Fruit fly (Drosophila melanogaster) whole organism, embryonic: Measurements from ENCODE around the gene CG2889.

Source experiments
- Adf1 ChIP-seq: fragments of 200-800 bp; sonication (Bioruptor generic); IDR thresholded peaks from 2 replicates; pipeline ENCODE4 v1.3.6; 2022; ENCODE audit warnings: missing biosample characterization, missing genetic modification characterization
- Aef1 ChIP-seq: fragments of 200-800 bp; sonication (Bioruptor generic); IDR thresholded peaks from 3 replicates; pipeline ENCODE4 v1.3.6; 2022; ENCODE audit warnings: missing biosample characterization, missing genetic modification characterization
- CG11696 ChIP-seq: fragments of 200-800 bp; sonication (Bioruptor generic); IDR thresholded peaks from 2 replicates; pipeline ENCODE4 v1.3.6; 2022; ENCODE audit warnings: missing biosample characterization, missing genetic modification characterization
- CG12104 ChIP-seq: fragments of 200-800 bp; sonication (Bioruptor generic); optimal IDR thresholded peaks from 3 replicates; lab custom pipeline; 2016; ENCODE audit warnings: missing biosample characterization, missing genetic modification characterization
- CG12219 ChIP-seq: fragments of 200-800 bp; sonication (Bioruptor generic); optimal IDR thresholded peaks from 3 replicates; lab custom pipeline; 2018; ENCODE audit warnings: missing biosample characterization, mild to moderate bottlenecking, missing genetic modification characterization
- CG1233 ChIP-seq: fragments of 200-800 bp; sonication (Bioruptor generic); optimal IDR thresholded peaks from 4 replicates; lab custom pipeline; 2018; ENCODE audit warnings: missing biosample characterization, mild to moderate bottlenecking, missing genetic modification characterization
- CG15696 ChIP-seq: fragments of 200-800 bp; sonication (Bioruptor generic); optimal IDR thresholded peaks from 2 replicates; lab custom pipeline; 2019; ENCODE audit warnings: missing biosample characterization, mild to moderate bottlenecking, missing genetic modification characterization, moderate library complexity
- CG17912 ChIP-seq: fragments of 200-800 bp; sonication (Bioruptor generic); optimal IDR thresholded peaks from 2 replicates; lab custom pipeline; 2018; ENCODE audit warnings: missing biosample characterization, mild to moderate bottlenecking, missing genetic modification characterization
- CG30403 ChIP-seq: fragments of 200-800 bp; sonication (Bioruptor generic); optimal IDR thresholded peaks from 3 replicates; lab custom pipeline; 2016; ENCODE audit warnings: missing biosample characterization, missing genetic modification characterization
- CG30431 ChIP-seq: fragments of 200-800 bp; sonication (Bioruptor generic); optimal IDR thresholded peaks from 2 replicates; lab custom pipeline; 2017; ENCODE audit warnings: missing biosample characterization, missing genetic modification characterization
- CG32772 ChIP-seq: fragments of 200-800 bp; sonication (Bioruptor generic); IDR thresholded peaks from 2 replicates; pipeline ENCODE4 v1.3.6; 2022; ENCODE audit warnings: missing biosample characterization, missing genetic modification characterization
- CG3407 ChIP-seq: fragments of 200-800 bp; sonication (Bioruptor generic); optimal IDR thresholded peaks from 2 replicates; lab custom pipeline; 2018; ENCODE audit warnings: missing biosample characterization, mild to moderate bottlenecking, missing genetic modification characterization
- CG3726 ChIP-seq: fragments of 200-800 bp; sonication (Bioruptor generic); IDR thresholded peaks from 3 replicates; pipeline ENCODE4, ENCODE4 v1.3.6; 2022; ENCODE audit warnings: missing biosample characterization, missing genetic modification characterization
- CG6272 ChIP-seq: fragments of 200-800 bp; sonication (Bioruptor generic); IDR thresholded peaks from 2 replicates; pipeline ENCODE4 v1.3.6; 2022; ENCODE audit warnings: missing biosample characterization, missing genetic modification characterization
- CG7271 ChIP-seq: fragments of 200-800 bp; sonication (Bioruptor generic); optimal IDR thresholded peaks from 2 replicates; lab custom pipeline; 2018; ENCODE audit warnings: missing biosample characterization, mild to moderate bottlenecking, missing genetic modification characterization, moderate library complexity
- CG8290 ChIP-seq, 3 experiments: fragments of 200-800 bp; sonication (Bioruptor generic); optimal IDR thresholded peaks; 2 replicates each; lab custom pipeline; 2016 to 2019; ENCODE audit warnings: missing biosample characterization in 3 of 3, missing genetic modification characterization in 3 of 3, mild to moderate bottlenecking in 2 of 3, moderate library complexity in 1 of 3
- CG9215 ChIP-seq: fragments of 200-800 bp; sonication (Bioruptor generic); IDR thresholded peaks from 2 replicates; pipeline ENCODE4 v1.3.6; 2022; ENCODE audit warnings: missing biosample characterization, missing genetic modification characterization
- CG9609 ChIP-seq: fragments of 200-800 bp; sonication (Bioruptor generic); optimal IDR thresholded peaks from 3 replicates; lab custom pipeline; 2016; ENCODE audit warnings: missing biosample characterization, missing genetic modification characterization
- Drgx ChIP-seq: fragments of 200-800 bp; sonication (Bioruptor generic); IDR thresholded peaks from 2 replicates; pipeline ENCODE4 v1.3.6; 2022; ENCODE audit warnings: missing biosample characterization, missing genetic modification characterization
- Eip74EF ChIP-seq, 2 experiments: fragments of 200-800 bp in 1 of 2; fragments of >200 bp in 1 of 2; sonication (Bioruptor generic) in 1 of 2; optimal IDR thresholded peaks; 2 replicates each; lab custom pipeline; 2017 to 2019; ENCODE audit warnings: missing biosample characterization in 2 of 2, missing genetic modification characterization in 2 of 2, mild to moderate bottlenecking in 1 of 2, moderate library complexity in 1 of 2
- Gug ChIP-seq: fragments of 200-800 bp; sonication (Bioruptor generic); IDR thresholded peaks from 4 replicates; pipeline ENCODE4 v1.3.6; 2022; ENCODE audit warnings: missing biosample characterization, missing genetic modification characterization
- HHEX ChIP-seq: fragments of 200-800 bp; sonication (Bioruptor generic); optimal IDR thresholded peaks from 3 replicates; lab custom pipeline; 2017; ENCODE audit warnings: missing biosample characterization, mild to moderate bottlenecking, missing genetic modification characterization, missing genetic modification reagents
- HmgD ChIP-seq: fragments of 200-800 bp; sonication (Bioruptor generic); optimal IDR thresholded peaks from 3 replicates; lab custom pipeline; 2016; ENCODE audit warnings: missing biosample characterization, missing genetic modification characterization
- Hr39 ChIP-seq: fragments of >200 bp; optimal IDR thresholded peaks from 2 replicates; lab custom pipeline; 2017
- Med ChIP-seq: fragments of 200-800 bp; sonication (Bioruptor generic); peaks from one replicate; lab custom pipeline; 2016; ENCODE audit warnings: missing biosample characterization, missing genetic modification characterization, mild to moderate bottlenecking, inconsistent platforms, moderate library complexity
- Myb ChIP-seq: fragments of 200-800 bp; sonication (Bioruptor generic); optimal IDR thresholded peaks from 2 replicates; lab custom pipeline; 2016; ENCODE audit warnings: missing biosample characterization, missing genetic modification characterization
- Oli ChIP-seq: fragments of 200-800 bp; sonication (Bioruptor generic); optimal IDR thresholded peaks from 2 replicates; lab custom pipeline; 2018; ENCODE audit warnings: missing biosample characterization, mild to moderate bottlenecking, missing genetic modification characterization, moderate library complexity
- Opbp ChIP-seq: fragments of 200-800 bp; sonication (Bioruptor generic); IDR thresholded peaks from 3 replicates; pipeline ENCODE4 v1.3.6; 2022; ENCODE audit warnings: missing biosample characterization, missing genetic modification characterization; ENCODE audit not compliant: partially characterized antibody
- ash1 ChIP-seq: fragments of 200-800 bp; sonication (Bioruptor generic); optimal IDR thresholded peaks from 2 replicates; lab custom pipeline; 2018; ENCODE audit warnings: missing biosample characterization, mild to moderate bottlenecking, missing genetic modification characterization
- bbx ChIP-seq: fragments of 200-800 bp; sonication (Bioruptor generic); IDR thresholded peaks from 2 replicates; pipeline ENCODE4 v1.3.6; 2022; ENCODE audit warnings: missing biosample characterization, missing genetic modification characterization; ENCODE audit not compliant: partially characterized antibody
- cas ChIP-seq: fragments of 200-800 bp; sonication (Bioruptor generic); IDR thresholded peaks from 2 replicates; pipeline ENCODE4 v1.3.6; 2022; ENCODE audit warnings: missing biosample characterization, missing genetic modification characterization
- danr ChIP-seq: fragments of 200-800 bp; sonication (Bioruptor generic); IDR thresholded peaks from 2 replicates; pipeline ENCODE4 v1.3.6; 2022; ENCODE audit warnings: missing biosample characterization, missing genetic modification characterization
- dmrt99B ChIP-seq: fragments of 200-800 bp; sonication (Bioruptor generic); optimal IDR thresholded peaks from 2 replicates; lab custom pipeline; 2018; ENCODE audit warnings: missing biosample characterization, mild to moderate bottlenecking, missing genetic modification characterization, moderate library complexity
- dpn ChIP-seq, 2 experiments: fragments of 200-800 bp; sonication (Bioruptor generic); optimal IDR thresholded peaks; 3 replicates each; lab custom pipeline; 2016; ENCODE audit warnings: missing biosample characterization in 2 of 2, missing genetic modification characterization in 2 of 2
- ewg ChIP-seq: fragments of 200-800 bp; sonication (Bioruptor generic); optimal IDR thresholded peaks from 3 replicates; lab custom pipeline; 2017; ENCODE audit warnings: mild to moderate bottlenecking, missing biosample characterization, missing genetic modification reagents, missing genetic modification characterization
- ftz-f1 ChIP-seq: fragments of 200-800 bp; sonication (Bioruptor generic); optimal IDR thresholded peaks from 2 replicates; lab custom pipeline; 2016; ENCODE audit warnings: missing biosample characterization, missing genetic modification characterization
- gce ChIP-seq: fragments of 200-800 bp; sonication (Bioruptor generic); IDR thresholded peaks from 3 replicates; pipeline ENCODE4 v1.3.6; 2022; ENCODE audit warnings: missing biosample characterization, missing genetic modification characterization
- gem ChIP-seq: fragments of 200-800 bp; sonication (Bioruptor generic); optimal IDR thresholded peaks from 2 replicates; lab custom pipeline; 2019; ENCODE audit warnings: missing biosample characterization, mild to moderate bottlenecking, missing genetic modification characterization, moderate library complexity
- hb ChIP-seq: fragments of 200-800 bp; sonication (Bioruptor generic); IDR thresholded peaks from 3 replicates; pipeline ENCODE4 v1.3.6; 2022; ENCODE audit warnings: missing biosample characterization, missing genetic modification characterization; ENCODE audit not compliant: partially characterized antibody
- hkb ChIP-seq, 2 experiments: fragments of 200-800 bp in 1 of 2; fragments of >200 bp in 1 of 2; sonication (Bioruptor generic) in 1 of 2; IDR thresholded peaks in 1 of 2; optimal IDR thresholded peaks in 1 of 2; 2 replicates each; pipeline versions ENCODE4 v1.3.6 to Lab custom; 2017 to 2022; ENCODE audit warnings: missing biosample characterization in 1 of 2, missing genetic modification characterization in 1 of 2
- jing ChIP-seq: fragments of 200-800 bp; sonication (Bioruptor generic); optimal IDR thresholded peaks from 2 replicates; lab custom pipeline; 2018; ENCODE audit warnings: missing biosample characterization, mild to moderate bottlenecking, missing genetic modification characterization
- nmo ChIP-seq: fragments of 200-800 bp; sonication (Bioruptor generic); optimal IDR thresholded peaks from 2 replicates; lab custom pipeline; 2018; ENCODE audit warnings: missing biosample characterization, mild to moderate bottlenecking, missing genetic modification characterization, moderate library complexity
- otp ChIP-seq: fragments of 200-800 bp; sonication (Bioruptor generic); IDR thresholded peaks from 3 replicates; pipeline ENCODE4, ENCODE4 v1.3.6; 2022; ENCODE audit warnings: missing biosample characterization, missing genetic modification characterization
- p53 ChIP-seq: fragments of 200-800 bp; sonication (Bioruptor generic); optimal IDR thresholded peaks from 2 replicates; lab custom pipeline; 2016; ENCODE audit warnings: missing biosample characterization, missing genetic modification characterization
- pan ChIP-seq, 4 experiments: fragments of >200 bp in 3 of 4; fragments of 200-800 bp in 1 of 4; sonication (Bioruptor generic) in 1 of 4; optimal IDR thresholded peaks in 3 of 4; IDR thresholded peaks in 1 of 4; 2 replicates each; pipeline versions ENCODE4 v1.3.6 to Lab custom; 2017 to 2022; ENCODE audit warnings: missing biosample characterization in 2 of 4, missing genetic modification characterization in 2 of 4, mixed read lengths in 1 of 4
- pum ChIP-seq: fragments of 200-800 bp; sonication (Bioruptor generic); optimal IDR thresholded peaks from 2 replicates; lab custom pipeline; 2016; ENCODE audit warnings: missing biosample characterization, missing genetic modification characterization
- pzg ChIP-seq: fragments of 200-800 bp; sonication (Bioruptor generic); optimal IDR thresholded peaks from 3 replicates; lab custom pipeline; 2018; ENCODE audit warnings: missing biosample characterization, mild to moderate bottlenecking, missing genetic modification characterization, moderate library complexity
- ttk ChIP-seq: fragments of 200-800 bp; sonication (Bioruptor generic); IDR thresholded peaks from 2 replicates; pipeline ENCODE4 v2.1.2; 2022; ENCODE audit warnings: missing biosample characterization, missing genetic modification characterization
- zen2 ChIP-seq: fragments of 200-800 bp; sonication (Bioruptor generic); IDR thresholded peaks from 3 replicates; pipeline ENCODE4 v1.3.6; 2022; ENCODE audit warnings: missing biosample characterization, missing genetic modification characterization; ENCODE audit not compliant: partially characterized antibody
- zfh1 ChIP-seq: fragments of 200-800 bp; sonication (Bioruptor generic); IDR thresholded peaks from 3 replicates; pipeline ENCODE4 v1.3.6; 2022; ENCODE audit warnings: missing biosample characterization, missing genetic modification characterization

CG2889 gene

DNA sequence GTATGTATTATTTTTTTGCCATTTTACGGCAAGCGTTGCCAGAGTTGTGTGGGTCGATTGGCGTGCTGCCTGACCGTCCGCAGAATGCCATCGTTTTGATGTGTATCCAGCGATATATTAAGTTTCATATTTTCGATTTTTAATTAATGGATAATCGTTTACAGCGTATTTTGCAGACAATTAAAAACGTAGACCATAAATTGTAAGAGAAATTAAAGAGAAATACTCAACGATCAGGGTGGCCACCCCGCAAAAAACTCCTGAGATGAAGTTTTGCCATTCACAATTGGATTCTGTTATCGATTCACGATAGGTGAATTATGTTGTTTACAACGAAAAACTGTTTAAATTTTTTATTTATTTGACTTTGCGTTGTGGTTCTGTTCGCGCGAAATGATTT, 887 bp downstream of the CG2889 start, which contains the start of gene nocte (continued):
- TF ChIP-seq otp (GFP tag; lab: Robert Waterston, UW) = no peak
- no peak for TF ChIP-seq ttk (GFP tag; lab: Robert Waterston, UW)
- TF ChIP-seq gem = no peak
- TF ChIP-seq CG30431 = no peak
- TF ChIP-seq Myb = peak; percentile 16
- TF ChIP-seq CG11696 (GFP tag; lab: Robert Waterston, UW) = no peak
- TF ChIP-seq CG6272 = no peak
- no peak for TF ChIP-seq Hr39 (lab: Kevin White, UChicago)
- peak; percentile 23 for TF ChIP-seq nmo (GFP tag; lab: Kevin White, UChicago)
- peak; percentile 83 for TF ChIP-seq Med (GFP tag; lab: Kevin White, UChicago)
- TF ChIP-seq bbx (GFP tag; lab: Robert Waterston, UW) = no peak
- TF ChIP-seq ewg (GFP tag; lab: Kevin White, UChicago) = no peak
- TF ChIP-seq CG15696 = no peak
- TF ChIP-seq CG12219 = no peak
- TF ChIP-seq Drgx (GFP tag; lab: Robert Waterston, UW) = no peak
- peak; percentile 21 for TF ChIP-seq CG30403 (GFP tag; lab: Kevin White, UChicago)
- TF ChIP-seq dmrt99B (tag; lab: Kevin White, UChicago) = no peak
- no peak for TF ChIP-seq cas (GFP tag; lab: Robert Waterston, UW)
- no peak for TF ChIP-seq Oli (tag; lab: Kevin White, UChicago)
- TF ChIP-seq Eip74EF (GFP tag; optimal IDR thresholded peaks at IDR 0.05; lab: Kevin White, UChicago) = no peak
- no peak for TF ChIP-seq pan (optimal IDR thresholded peaks at IDR 0.05; lab: Kevin White, UChicago)
- TF ChIP-seq pan (GFP tag; optimal IDR thresholded peaks at IDR 0.05 in 1 of 2, IDR thresholded peaks at IDR 0.05 in 1 of 2) = no peak
- no peak for TF ChIP-seq danr (GFP tag; lab: Robert Waterston, UW)
- no peak for TF ChIP-seq zfh1
- no peak for TF ChIP-seq CG3407 (GFP tag; lab: Kevin White, UChicago)
- TF ChIP-seq Aef1 = no peak
- TF ChIP-seq dpn (GFP tag; optimal IDR thresholded peaks at IDR 0.05; lab: Kevin White, UChicago) = peak; percentile 5 to 11
- peak; percentile 56 for TF ChIP-seq pzg
- TF ChIP-seq CG17912 = no peak
- no peak for TF ChIP-seq CG32772
- TF ChIP-seq CG9215 (GFP tag; lab: Robert Waterston, UW) = no peak
- no peak for TF ChIP-seq Gug (GFP tag; lab: Robert Waterston, UW)
- TF ChIP-seq ash1 (GFP tag; lab: Kevin White, UChicago) = no peak
- TF ChIP-seq CG3726 (GFP tag; lab: Robert Waterston, UW) = no peak
- no peak for TF ChIP-seq CG1233 (GFP tag; lab: Kevin White, UChicago)
- TF ChIP-seq ftz-f1 (GFP tag; lab: Kevin White, UChicago) = no peak
- 0 out of 3 replicates have a peak, but pooled peaks have one; percentile 37 for TF ChIP-seq hb (GFP tag; lab: Robert Waterston, UW)
- no peak for TF ChIP-seq CG12104 (GFP tag; lab: Kevin White, UChicago)
- TF ChIP-seq gce (GFP tag; lab: Robert Waterston, UW) = no peak
- TF ChIP-seq hkb (optimal IDR thresholded peaks at IDR 0.05; lab: Kevin White, UChicago) = no peak
- no peak for TF ChIP-seq hkb (GFP tag; IDR thresholded peaks at IDR 0.05; lab: Robert Waterston, UW)
- no peak for TF ChIP-seq CG9609
- no peak for TF ChIP-seq jing
- no peak for TF ChIP-seq CG8290 (GFP tag; optimal IDR thresholded peaks at IDR 0.05; lab: Kevin White, UChicago)
- peak in 1 of 2 experiments; percentile 4 for TF ChIP-seq CG8290 (tag; optimal IDR thresholded peaks at IDR 0.05; lab: Kevin White, UChicago)
- no peak for TF ChIP-seq HmgD (GFP tag; lab: Kevin White, UChicago)
- TF ChIP-seq Opbp = peak; percentile 29; the same call in 1 of the 3 replicates
- TF ChIP-seq zen2 (GFP tag; lab: Robert Waterston, UW) = no peak
- no peak for TF ChIP-seq Adf1 (GFP tag; lab: Robert Waterston, UW)
- no peak for TF ChIP-seq CG7271 (tag; lab: Kevin White, UChicago)
- no peak for TF ChIP-seq p53
- no peak for TF ChIP-seq HHEX (GFP tag; lab: Kevin White, UChicago)
- no peak for TF ChIP-seq pum (GFP tag; lab: Kevin White, UChicago)
